Worm (Caenorhabditis elegans) whole organism, midembryonic: Measurements from ENCODE around the gene C23G10.2.

Experiments used
- T22C8.4 ChIP-seq: fragments of 200-800 bp; sonication (Bioruptor generic); IDR thresholded peaks from 2 replicates; pipeline ENCODE4 v1.3.6; 2022; ENCODE audit warnings: missing genetic modification characterization, missing compliant biosample characterization
- cog-1 ChIP-seq: sonication (generic microtip); optimal IDR thresholded peaks from 2 replicates; lab custom pipeline; 2016; ENCODE audit warnings: missing genetic modification characterization, missing compliant biosample characterization
- flt-1 ChIP-seq: fragments of 200-800 bp; sonication (Bioruptor generic); IDR thresholded peaks from 2 replicates; pipeline ENCODE4 v1.3.6; 2022; ENCODE audit warnings: missing genetic modification characterization, missing compliant biosample characterization
- klf-2 ChIP-seq: fragments of 200-800 bp; sonication (Bioruptor generic); conservative IDR thresholded peaks from 2 replicates; pipeline ENCODE4 v1.3.6; 2022; ENCODE audit warnings: missing genetic modification reagents, missing genetic modification characterization, missing compliant biosample characterization
- med-1 ChIP-seq: sonication (generic microtip); optimal IDR thresholded peaks from 2 replicates; lab custom pipeline; 2017; ENCODE audit warnings: missing genetic modification characterization, mild to moderate bottlenecking, missing compliant biosample characterization, antibody characterized with exemption, missing genetic modification reagents; ENCODE audit not compliant: insufficient read depth
- ref-1 ChIP-seq: fragments of 200-800 bp; sonication (Bioruptor generic); conservative IDR thresholded peaks from 2 replicates; pipeline ENCODE4 v1.3.6; 2022; ENCODE audit warnings: missing genetic modification reagents, missing genetic modification characterization, missing compliant biosample characterization
- tab-1 ChIP-seq: fragments of 200-800 bp; sonication (Bioruptor generic); IDR thresholded peaks from 2 replicates; pipeline ENCODE4 v1.3.6; 2022; ENCODE audit warnings: missing genetic modification characterization, missing compliant biosample characterization
- ztf-23 ChIP-seq: fragments of 200-800 bp; sonication (Bioruptor generic); IDR thresholded peaks from 2 replicates; pipeline ENCODE4 v1.3.6; 2022; ENCODE audit warnings: missing genetic modification reagents, missing genetic modification characterization, missing compliant biosample characterization
- ztf-29 ChIP-seq: fragments of 200-800 bp; sonication (Bioruptor generic); IDR thresholded peaks from 2 replicates; pipeline ENCODE4 v1.3.6; 2022; ENCODE audit warnings: missing genetic modification reagents, missing genetic modification characterization, missing compliant biosample characterization

C23G10.2 gene

DNA sequence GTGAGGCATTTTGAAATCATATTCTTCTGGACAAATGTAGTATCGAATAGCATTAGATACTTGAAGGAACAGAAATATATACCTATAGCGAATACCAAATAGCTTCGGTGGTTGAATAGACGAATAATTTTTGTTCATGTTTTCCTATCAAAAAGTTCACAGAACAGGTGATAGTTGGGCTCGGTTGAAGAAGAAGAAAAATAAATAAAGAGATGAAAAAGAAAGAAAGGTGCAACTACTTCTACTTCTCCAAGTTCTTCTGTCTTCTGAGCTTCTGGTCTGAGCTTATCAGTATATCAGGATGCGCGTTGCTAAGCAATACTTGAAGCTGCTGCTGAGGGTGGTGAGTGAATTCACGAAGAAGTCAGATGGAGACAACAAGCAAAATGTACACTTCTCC is 6.1 kb downstream of the C23G10.2 start, which contains the start of gene C23G10.10:
Gene C23G10.10 (minus strand): TSS at position 101 of the 400 bp plus-strand sequence.
- TF ChIP-seq cog-1 (tag; lab: Kevin White, UChicago), result no peak

DNA sequence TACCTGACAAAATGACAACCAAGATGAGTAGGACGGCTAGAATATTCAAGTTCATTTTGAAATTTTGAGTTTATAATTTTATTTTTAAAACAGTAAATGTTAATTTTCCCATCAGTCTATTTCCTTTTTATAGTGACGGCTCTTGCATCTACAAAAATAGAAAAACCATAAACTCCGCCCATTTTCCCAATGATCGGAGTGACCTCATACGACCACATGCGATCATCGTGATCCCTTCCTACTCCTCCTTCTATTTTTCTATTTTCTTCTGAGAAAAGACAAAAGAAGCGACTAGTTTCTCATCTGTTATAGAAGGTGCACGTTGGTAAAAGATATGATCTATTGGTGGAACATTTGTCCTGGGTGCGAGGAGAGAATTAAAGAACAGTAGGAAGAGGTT is 7.6 kb downstream of the C23G10.2 start, which contains the start of gene C23G10.11:
Gene C23G10.11 (minus strand): TSS at position 101 of the 400 bp plus-strand sequence.
- no peak for TF ChIP-seq ref-1 (GFP tag; lab: Robert Waterston, UW)
- TF ChIP-seq med-1 (GFP tag; lab: Kevin White, UChicago), result no peak
- no peak for TF ChIP-seq klf-2 (GFP tag; lab: Robert Waterston, UW)
- TF ChIP-seq ztf-29 (GFP tag; lab: Robert Waterston, UW), result no peak
- TF ChIP-seq cog-1 (tag; lab: Kevin White, UChicago), result no peak
- TF ChIP-seq tab-1 (GFP tag; lab: Robert Waterston, UW), result no peak
- TF ChIP-seq ztf-23, result no peak
- TF ChIP-seq flt-1, result no peak
- TF ChIP-seq T22C8.4 (GFP tag; lab: Robert Waterston, UW), result no peak

DNA sequence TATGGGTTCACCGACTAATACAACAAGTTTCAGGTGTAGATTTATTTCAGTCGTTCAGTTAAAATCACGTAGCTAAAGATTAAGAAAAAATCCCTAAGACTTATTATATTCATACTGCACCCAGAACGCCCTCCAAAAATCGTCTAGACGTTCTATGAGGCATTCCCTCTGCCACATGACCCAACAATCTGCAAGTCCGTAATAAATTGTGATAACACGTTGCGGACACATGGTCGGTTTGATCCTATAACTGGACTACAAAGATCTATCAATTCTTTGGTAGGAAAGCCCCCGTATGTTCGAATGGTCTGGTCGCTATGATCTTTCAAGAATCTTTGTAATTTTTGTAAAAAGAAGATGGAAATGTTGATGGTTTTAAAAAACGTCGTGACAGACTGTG is 8.1 kb downstream of the C23G10.2 start:
- TF ChIP-seq flt-1, result no peak
- no peak for TF ChIP-seq ztf-23
- TF ChIP-seq cog-1 (tag; lab: Kevin White, UChicago), result no peak
- no peak for TF ChIP-seq ztf-29 (GFP tag; lab: Robert Waterston, UW)

DNA sequence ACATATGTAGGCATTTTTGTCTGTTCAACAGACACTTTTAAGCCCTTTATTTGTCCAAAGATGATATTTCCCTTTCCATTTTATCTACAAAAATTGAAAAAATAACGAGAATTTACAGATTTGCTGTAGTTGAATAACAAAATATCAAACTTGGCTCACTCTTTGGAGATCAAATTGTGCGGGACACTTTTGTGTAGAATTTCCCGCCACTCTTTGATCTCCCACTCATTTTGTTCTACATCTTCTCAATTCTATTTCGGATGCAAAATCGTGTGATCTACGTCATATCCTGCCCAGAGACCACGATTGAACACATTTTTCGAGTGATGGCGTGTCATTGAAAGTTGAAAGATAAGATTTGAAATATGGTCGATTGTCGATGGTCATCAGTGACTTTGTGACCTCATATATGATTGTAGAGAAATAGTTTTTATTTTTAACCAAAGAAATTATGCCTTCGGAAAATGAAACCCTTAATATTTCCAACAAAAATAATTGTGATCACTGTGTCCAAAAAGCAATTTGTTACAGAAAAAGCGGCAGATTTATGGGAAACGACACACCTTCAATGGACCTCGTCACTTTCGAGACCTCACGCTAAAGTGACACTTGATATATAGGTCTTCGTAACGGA is 9.1 kb downstream of the C23G10.2 start, which contains the start of gene hot-4:
Gene hot-4 (plus strand): TSS at position 584 of the 634 bp plus-strand sequence.
- TF ChIP-seq cog-1 (tag; lab: Kevin White, UChicago) (no peak), klf-2 (GFP tag; lab: Robert Waterston, UW) (no peak), ref-1 (GFP tag; lab: Robert Waterston, UW) (no peak), ztf-23 (no peak), tab-1 (GFP tag; lab: Robert Waterston, UW) (no peak), med-1 (GFP tag; lab: Kevin White, UChicago) (no peak)

DNA sequence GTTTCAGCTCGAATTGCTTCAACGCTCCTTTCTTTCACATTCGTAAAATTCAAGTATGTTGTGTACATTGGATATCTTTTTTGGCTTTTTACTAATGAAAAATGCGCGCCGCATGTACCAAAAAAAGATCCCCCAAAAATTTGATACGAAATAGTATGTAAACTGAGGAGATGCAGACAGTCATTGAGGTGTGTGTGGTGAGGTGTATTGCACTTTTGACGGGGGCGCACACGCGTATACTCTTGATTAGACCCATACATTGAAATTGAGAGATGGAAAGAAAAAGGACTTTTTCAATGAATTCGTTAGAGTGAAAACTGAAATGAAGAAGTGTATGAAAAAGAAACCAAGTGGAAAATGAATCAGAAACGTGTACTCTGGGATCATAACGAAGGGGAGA is 13.5 kb downstream of the C23G10.2 start:
- TF ChIP-seq ref-1 (GFP tag; lab: Robert Waterston, UW) (no peak), cog-1 (tag; lab: Kevin White, UChicago) (no peak), tab-1 (GFP tag; lab: Robert Waterston, UW) (no peak), flt-1 (no peak), ztf-29 (GFP tag; lab: Robert Waterston, UW) (no peak), klf-2 (GFP tag; lab: Robert Waterston, UW) (no peak), med-1 (GFP tag; lab: Kevin White, UChicago) (no peak), T22C8.4 (GFP tag; lab: Robert Waterston, UW) (no peak), ztf-23 (no peak)

DNA sequence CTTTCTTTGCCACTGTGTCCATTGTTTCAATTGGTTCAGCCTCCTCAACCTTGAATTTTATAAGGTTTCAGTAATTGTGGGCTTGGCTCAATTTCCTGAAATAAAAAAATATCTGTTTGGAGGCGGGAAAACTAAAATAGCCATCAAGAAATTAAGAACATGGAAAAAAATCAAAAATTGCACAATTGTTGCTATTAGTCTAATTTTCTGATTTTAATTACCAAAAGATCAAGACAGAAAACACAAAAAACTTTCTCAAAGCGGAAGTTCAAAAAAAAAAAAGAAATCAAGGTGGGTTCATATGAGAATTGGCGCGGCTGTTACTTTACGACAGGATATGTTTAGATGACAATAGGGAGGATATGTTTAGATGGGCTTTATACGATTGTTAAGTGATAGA is 23.0 kb downstream of the C23G10.2 start, which contains the start of gene esyt-2:
Gene esyt-2 (minus strand): TSS at position 101 of the 400 bp plus-strand sequence.
- TF ChIP-seq ztf-23 (no peak), ztf-29 (GFP tag; lab: Robert Waterston, UW) (no peak), flt-1 (no peak), klf-2 (GFP tag; lab: Robert Waterston, UW) (no peak), med-1 (GFP tag; lab: Kevin White, UChicago) (no peak), ref-1 (GFP tag; lab: Robert Waterston, UW) (no peak), T22C8.4 (GFP tag; lab: Robert Waterston, UW) (no peak), cog-1 (tag; lab: Kevin White, UChicago) (no peak), tab-1 (GFP tag; lab: Robert Waterston, UW) (no peak)

DNA sequence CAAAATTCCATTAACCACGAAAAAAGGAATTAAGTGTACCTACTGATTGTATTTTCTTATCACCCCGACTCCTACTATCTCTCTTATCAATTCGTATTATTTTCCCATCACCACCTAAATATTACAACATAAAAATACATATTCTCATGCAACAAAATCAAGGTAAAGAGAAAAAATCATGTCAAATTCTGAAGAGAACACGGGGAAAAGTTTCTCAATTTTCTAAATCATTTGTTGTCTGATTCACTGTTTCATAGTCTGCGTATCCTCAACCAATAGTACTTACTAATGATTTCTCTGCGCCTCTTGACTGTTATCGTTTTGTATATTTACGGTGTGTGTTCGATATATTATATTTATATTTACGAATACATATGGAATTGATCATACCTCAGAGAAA is 24.0 kb downstream of the C23G10.2 start:
- TF ChIP-seq tab-1 (GFP tag; lab: Robert Waterston, UW) (no peak), T22C8.4 (GFP tag; lab: Robert Waterston, UW) (no peak), klf-2 (GFP tag; lab: Robert Waterston, UW) (no peak), ztf-23 (no peak), cog-1 (tag; lab: Kevin White, UChicago) (no peak), flt-1 (no peak), ztf-29 (GFP tag; lab: Robert Waterston, UW) (no peak), med-1 (GFP tag; lab: Kevin White, UChicago) (no peak), ref-1 (GFP tag; lab: Robert Waterston, UW) (no peak)

DNA sequence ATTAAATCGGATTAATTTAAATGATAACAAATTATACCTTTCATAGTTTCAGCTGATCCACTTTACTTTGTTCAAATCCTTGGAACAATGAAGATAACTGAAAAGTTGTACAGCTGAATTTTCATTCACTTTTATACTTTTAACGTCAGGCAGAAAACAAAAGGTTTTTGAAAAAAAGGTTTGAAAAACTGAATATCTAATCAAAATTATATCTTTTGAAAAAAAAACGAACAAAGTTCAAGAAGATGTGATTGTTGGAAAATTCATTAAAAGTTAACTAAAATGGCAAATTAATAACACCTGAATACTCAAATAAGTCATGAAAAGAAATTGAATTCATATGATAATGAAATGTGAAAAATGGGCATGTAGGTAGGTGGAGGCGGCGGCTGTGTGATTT is 28.8 kb downstream of the C23G10.2 start, which contains the start of gene T12A2.21:
Gene T12A2.21 (minus strand): TSS at position 101 of the 400 bp plus-strand sequence.
- TF ChIP-seq tab-1 (GFP tag; lab: Robert Waterston, UW) (no peak), cog-1 (tag; lab: Kevin White, UChicago) (no peak), med-1 (GFP tag; lab: Kevin White, UChicago) (no peak), ztf-23 (no peak), klf-2 (GFP tag; lab: Robert Waterston, UW) (no peak), ztf-29 (GFP tag; lab: Robert Waterston, UW) (no peak), T22C8.4 (GFP tag; lab: Robert Waterston, UW) (no peak), ref-1 (GFP tag; lab: Robert Waterston, UW) (no peak)

DNA sequence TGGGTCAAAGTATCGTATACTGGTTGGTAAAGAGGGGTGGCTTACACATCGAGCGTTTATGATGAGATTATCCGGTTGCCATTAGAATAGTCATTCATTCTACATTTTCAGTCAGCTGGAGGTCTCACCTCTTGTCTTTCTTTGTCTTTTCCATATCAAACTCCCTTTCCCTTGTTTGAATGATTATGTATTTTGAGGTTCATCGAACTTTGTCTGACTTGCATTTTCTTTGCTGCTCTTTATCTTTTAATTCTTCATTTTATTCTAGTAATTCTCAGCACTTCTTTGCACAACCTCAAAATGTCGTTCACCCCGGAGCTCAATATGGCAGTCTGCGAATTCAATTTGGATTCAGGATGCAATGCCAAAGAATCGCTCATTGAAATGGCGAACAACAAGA is 32.7 kb downstream of the C23G10.2 start, which contains the start of gene T12A2.3:
Gene T12A2.3 (plus strand): TSS at position 301 of the 400 bp plus-strand sequence.
- no peak for TF ChIP-seq flt-1
- no peak for TF ChIP-seq ztf-23
- TF ChIP-seq klf-2 (GFP tag; lab: Robert Waterston, UW), result no peak
- no peak for TF ChIP-seq ztf-29 (GFP tag; lab: Robert Waterston, UW)
- TF ChIP-seq cog-1 (tag; lab: Kevin White, UChicago), result no peak

DNA sequence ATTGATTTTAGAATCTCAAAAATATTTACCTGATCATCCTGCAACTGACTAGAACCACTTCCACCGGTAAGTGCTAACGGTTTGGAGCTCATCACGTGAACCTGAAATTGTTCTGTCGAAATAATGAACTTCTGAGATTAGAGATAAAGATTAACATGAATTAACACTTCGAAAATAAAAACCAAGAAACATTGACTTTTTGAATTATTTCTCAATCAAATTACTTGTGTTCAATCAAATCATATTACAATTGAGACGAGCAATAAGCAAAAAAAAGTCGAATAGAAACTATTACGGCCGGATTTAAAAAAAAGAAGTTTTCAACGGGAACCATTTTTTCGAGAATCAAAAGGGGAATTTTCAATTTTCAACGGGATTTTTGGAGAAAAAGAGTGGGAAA is 37.9 kb downstream of the C23G10.2 start, which contains the start of gene bcas-2:
Gene bcas-2 (minus strand): TSS at position 101 of the 400 bp plus-strand sequence.
- no peak for TF ChIP-seq ztf-23
- no peak for TF ChIP-seq T22C8.4 (GFP tag; lab: Robert Waterston, UW)
- no peak for TF ChIP-seq med-1 (GFP tag; lab: Kevin White, UChicago)
- no peak for TF ChIP-seq cog-1 (tag; lab: Kevin White, UChicago)
- no peak for TF ChIP-seq flt-1
- TF ChIP-seq tab-1 (GFP tag; lab: Robert Waterston, UW), result no peak
